Worm (Caenorhabditis elegans) whole organism, dauer: ENCODE measurements around the gene C12D8.20.

Source experiments
- unc-62 ChIP-seq: sonication (generic microtip); optimal IDR thresholded peaks from 2 replicates; lab custom pipeline; 2017; ENCODE audit warnings: missing biosample characterization, missing genetic modification reagents, missing genetic modification characterization

Gene C12D8.20

DNA sequence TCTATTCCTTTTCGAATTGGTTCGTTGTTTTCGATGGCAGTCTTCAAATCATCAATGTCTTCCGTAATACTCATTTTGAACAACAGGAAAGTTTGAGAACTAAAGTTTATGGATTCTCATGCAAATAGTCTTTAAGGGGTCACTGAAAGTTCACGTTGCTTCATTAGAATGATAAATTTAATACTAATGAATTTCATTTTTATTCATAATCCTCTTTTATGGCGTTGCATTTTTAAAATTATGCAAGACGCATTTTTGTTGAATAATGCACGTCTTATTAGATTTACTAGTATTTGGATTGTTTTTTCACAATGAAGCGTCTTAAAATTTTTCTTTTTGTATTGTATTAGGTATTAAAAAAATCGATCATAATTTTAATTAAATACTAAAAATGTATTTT is 21.0 kb downstream of the C12D8.20 start, which contains the start of gene C12D8.9:
Gene C12D8.9, minus strand, starts transcription at position 101 of the 400 bp plus-strand sequence.
- no peak for TF ChIP-seq unc-62

DNA sequence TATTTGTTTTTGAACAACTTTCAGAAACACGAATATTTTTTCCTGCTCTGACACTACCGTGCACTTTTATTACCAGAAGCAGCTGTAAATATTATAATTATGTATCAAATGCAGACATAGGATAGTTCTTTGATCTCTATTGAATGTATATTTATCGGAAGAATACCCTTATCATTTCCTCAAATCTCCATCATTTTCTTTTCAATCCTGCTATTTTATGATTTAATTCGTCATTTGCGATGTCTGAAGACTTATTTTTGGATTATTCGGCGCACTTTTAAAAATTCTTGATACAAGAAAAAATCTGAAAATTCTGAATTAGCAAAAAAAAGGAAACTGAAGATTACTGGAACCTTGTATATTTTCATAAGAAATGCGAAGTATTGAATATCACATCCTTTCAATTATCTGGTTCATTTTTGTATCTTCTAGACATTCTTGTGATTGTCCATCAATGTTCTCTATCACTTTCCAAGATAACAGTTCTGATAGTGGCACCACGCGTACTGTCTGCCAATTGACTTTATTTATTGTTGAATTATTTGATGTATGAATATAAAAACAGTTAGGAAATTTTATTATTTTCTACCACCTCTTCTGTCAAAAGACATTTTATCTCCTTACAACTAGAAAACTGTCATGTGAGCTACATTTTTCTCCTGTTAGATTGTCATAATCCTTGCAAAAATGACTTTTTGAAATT is 22.1 kb downstream of the C12D8.20 start:
- no peak for TF ChIP-seq unc-62

DNA sequence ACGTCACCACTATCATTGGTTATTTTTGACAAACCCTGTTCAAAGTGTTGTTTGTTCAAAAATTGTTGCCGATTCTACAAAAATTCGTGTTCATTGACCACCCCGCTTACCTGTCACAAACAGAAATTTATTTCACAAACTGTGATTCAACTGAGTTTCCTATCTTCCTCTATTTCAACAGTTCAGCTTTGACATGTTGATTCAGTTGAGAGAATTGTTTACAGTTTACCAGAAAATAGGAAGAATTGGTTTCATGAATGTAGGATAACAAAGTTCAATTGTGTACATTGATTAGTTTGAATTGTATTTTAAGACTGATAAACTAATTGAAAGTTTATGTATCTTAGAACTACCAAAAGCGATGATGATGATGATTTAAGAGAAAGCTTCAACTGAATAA is 23.5 kb downstream of the C12D8.20 start:
- TF ChIP-seq unc-62: no peak

DNA sequence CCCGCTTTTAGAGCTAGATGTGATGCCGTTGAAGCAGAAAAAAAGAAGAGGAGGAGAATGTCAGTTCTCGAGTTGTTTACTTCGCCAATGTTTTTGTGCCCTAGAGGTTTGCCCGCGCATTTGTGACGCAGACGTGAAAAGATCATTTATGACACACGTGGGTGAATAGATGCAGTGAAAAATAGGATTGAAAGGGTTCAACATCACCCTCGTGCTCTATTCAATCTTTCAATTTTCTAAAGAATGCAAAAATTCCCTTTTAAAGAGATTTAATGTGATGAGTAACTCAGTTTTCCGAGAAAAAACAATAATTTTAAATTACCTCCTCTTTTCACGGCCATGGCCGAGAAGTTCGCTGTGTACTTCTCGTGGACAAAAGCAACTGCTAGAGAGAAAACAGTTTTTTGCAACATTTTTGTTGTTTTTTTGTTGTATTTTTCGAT is 24.4 kb downstream of the C12D8.20 start:
- TF ChIP-seq unc-62: no peak

DNA sequence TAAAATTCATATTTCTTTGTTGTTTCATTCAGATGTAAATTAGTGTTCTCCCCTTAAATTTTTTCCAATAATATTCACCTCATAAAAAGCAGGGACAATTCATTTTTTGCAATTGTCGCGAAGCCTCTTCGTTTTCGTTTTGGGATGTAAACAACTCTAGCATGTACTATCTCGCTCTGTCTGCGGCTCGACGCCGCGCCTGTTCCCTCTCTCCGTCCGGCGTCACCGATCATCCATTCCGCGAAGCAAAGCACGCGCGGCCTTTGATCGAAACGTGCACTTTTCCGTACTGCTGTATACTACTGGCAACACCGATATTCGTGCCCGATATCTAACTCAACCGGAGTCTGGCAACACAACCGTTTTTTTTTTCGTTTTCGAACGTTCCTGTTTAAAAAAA is 24.9 kb downstream of the C12D8.20 start:
- no peak for TF ChIP-seq unc-62

DNA sequence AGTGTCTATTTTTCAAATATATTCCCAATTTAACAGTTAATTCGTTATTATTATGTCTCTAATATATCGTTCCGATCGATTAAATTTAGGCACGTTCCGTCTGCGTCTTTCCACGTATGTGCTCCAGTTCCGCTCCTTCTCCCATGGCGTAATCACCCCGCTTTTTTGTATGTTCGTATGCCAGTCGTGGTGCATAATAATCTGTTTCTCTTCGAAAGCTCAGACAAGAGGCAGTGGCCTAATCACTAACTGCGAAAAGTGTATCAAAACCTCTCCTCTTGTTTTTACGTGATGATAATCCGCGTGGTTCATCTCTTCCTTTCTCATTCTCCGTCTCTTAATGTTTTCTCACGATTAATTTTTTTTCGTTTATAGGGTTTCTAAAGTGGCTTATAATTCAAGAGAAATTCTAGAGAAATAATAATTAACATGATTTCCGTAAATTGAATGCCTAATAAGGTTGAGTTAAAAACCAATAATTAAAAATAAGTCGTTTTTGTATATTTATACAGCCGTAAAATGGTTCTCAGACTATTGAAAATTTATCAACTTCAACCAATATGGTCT is 25.6 kb downstream of the C12D8.20 start:
- no peak for TF ChIP-seq unc-62

DNA sequence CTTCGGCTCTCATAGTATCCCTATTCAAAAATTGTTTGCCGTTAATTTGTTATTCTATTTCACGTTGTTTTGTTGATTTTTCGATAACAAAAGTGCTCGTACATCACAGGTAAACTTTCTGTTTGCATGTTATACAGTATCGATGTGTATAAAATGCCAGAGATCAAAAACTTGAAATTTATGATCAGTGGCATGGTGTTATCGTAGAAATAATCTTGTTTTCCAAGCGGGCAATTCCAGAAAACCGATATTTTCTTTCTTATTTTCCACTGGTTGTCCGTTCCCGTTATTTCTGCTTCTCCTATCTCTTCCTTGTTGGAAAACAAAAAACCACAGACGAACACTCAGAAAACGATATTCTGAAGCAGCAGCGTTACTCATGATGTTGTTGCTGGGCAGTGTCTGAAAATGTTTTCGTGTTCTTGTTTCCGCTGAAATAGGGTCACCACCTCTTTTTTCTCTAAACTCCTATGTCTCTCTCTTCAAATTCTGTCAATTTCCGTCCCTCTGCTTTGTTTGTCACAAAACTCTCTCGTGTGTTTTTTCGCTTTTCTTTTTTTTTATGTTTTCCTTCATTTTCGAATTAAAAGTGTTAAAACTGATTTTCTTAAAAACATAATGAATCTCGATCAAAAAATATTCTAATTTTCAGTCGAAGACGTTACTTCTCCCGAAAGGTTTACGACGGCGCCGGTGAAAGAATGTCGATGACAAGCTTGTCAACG is 26.3 kb downstream of the C12D8.20 start, which contains the start of gene akt-1:
Gene akt-1, plus strand, starts transcription at position 651 of the 725 bp plus-strand sequence.
- no peak for TF ChIP-seq unc-62

DNA sequence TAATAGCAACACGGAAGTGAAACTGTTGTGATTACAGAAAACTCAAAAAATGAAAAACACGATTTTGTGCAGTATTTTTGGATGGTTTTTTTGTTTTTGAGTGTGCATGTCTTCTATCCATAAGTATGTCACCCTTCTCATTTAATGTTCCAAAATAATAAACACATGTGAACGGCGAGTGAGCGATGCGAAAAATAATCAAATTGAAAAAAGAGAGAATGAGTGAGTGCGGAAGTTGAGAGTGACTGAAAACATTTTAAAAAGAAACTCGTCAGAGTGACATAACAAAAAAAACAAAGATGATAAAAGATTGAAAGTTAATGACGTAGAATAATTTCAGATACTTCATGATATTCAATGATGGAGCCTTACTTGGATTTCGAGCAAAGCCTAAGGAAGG is 27.4 kb downstream of the C12D8.20 start:
- TF ChIP-seq unc-62: no peak

DNA sequence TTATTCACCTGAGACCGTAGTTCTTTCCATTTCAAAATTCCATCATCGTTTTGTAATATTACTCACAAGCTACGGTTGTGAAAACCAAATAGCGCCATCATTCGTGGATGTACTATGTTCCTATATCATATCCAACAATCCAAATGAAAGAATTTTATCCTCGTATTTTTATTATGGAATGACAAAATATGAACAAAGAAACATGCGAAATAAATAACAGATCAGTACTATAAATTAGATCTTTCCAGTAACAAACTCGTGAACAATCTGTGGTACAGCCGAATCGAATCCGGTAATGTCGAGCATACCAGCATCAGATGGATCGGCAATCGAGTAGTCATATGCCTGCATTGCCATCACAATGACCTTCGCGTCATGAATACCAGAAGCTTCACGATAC is 30.6 kb downstream of the C12D8.20 start:
- TF ChIP-seq unc-62: no peak

DNA sequence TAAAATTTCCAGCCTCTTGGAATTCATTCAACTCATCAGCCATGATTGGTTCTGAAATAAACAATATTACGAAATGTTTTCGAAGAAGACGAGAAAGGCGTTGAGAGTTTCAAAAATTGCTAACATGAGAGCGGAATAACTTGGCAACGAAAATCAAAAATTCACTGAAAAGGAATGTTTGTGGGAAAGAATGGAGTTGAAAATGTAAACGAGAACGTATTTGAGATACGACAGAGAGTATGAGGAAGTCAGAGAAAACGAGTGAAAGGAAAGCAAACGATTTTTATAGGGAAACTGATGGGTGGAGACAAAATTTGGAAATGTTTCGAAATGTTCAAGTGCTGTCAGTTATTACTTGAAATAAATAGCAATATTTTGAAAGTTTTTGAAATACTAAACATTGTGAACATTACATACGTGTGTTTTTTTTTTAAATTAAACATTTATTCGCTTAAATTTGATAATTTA is 32.9 kb downstream of the C12D8.20 start, which contains the start of gene rop-1:
Gene rop-1, minus strand, starts transcription at position 51 of the 468 bp plus-strand sequence.
- no peak for TF ChIP-seq unc-62

DNA sequence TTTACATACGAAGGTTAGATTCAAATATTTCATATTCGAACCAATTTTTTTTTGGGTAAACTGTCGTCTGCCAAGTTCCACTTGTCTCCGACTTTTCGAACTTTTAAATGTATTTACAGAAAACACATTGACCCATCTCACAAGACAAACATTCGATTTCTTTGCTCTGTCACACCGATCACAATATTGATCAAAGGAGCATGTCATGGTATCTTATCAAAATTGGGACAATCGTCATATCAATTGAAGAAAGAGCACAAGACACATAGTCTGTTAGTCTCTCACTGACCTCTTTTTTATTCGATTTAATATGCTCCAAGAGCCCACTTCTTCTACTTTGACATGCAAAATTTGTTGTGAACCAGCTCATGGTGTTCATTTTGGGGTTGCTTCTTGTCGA is 33.9 kb downstream of the C12D8.20 start, which contains the start of gene nhr-232:
Gene nhr-232, plus strand, starts transcription at position 121 of the 400 bp plus-strand sequence.
- no peak for TF ChIP-seq unc-62

DNA sequence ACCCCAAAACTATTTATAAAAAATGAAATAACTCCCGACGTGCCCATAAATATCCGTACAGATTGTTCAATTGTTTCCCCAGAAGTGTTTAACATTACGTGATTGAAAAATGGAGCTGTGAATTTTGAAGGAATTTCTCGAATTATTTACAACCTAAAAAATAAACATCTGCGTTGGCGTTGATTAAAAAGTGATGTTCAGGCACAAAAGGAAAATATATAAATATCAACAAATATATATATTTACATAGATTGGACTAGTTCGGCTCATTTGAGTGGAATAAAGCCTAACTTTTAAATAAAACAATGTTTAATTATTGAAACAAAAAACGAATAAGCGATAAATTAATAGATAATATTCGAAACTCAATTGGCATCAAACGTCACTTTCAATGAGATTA is 38.4 kb downstream of the C12D8.20 start, which contains the start of gene sri-18:
Gene sri-18, minus strand, starts transcription at position 101 of the 400 bp plus-strand sequence.
- TF ChIP-seq unc-62: no peak

DNA sequence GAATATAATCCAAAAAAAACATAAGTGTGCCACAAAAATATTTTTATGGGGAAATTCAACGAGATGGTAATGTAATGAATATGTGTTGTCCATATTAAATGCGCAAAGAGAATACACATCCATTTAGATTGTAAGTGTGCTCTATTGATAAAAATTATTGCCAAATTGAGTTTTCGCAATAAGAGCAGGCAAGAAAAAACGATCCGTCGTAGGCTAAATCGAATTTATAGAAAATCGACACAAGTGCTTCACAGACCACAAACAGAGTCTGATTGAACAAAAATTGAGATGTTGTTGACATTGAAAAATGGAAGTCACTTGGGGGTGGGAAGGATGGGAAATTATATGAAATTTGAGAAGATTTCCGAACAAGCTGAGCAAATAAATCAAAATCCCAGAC is 42.9 kb downstream of the C12D8.20 start:
- no peak for TF ChIP-seq unc-62

DNA sequence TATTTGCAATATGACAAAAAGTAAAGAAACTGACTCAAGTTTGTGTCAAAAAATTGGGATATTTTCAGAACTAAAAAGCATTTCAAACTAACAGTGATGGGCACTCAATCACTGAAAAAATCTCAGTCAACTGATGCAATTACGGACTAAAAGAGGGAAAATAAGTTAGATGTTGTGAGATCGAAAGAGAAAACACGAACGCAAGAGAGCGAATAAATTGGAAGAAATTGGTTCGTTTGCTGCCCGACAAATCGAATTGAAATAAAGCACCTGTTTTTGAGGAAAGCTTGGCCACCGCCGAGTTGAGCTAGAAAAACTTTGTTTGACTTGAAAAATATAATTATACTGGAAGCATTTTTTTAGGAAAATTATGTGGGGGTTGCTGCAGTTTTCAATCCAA is 43.9 kb downstream of the C12D8.20 start:
- TF ChIP-seq unc-62: no peak

DNA sequence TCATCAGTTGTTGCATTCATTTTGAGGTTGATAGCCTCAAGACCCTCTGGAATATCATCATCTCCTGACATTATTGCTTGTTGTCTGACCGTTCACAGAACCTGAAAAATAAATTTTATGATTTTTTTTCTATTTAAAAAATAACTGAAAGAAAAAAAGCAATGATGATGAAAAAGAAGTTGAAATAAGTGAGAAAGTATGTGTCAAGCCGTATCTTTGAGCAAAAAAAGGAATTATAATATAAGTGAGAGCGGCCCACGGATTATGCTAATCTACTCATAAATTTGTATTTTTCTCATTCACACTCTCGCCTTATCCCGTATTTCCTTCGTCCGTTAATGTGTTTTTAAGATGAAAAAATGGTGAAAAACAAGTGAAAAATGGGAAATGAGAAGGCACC is 48.1 kb downstream of the C12D8.20 start, which contains the start of gene ric-4:
Gene ric-4, minus strand, starts transcription at position 101 of the 400 bp plus-strand sequence.
- no peak for TF ChIP-seq unc-62
